In genomic region chrII:6303209-6303740, ce11 we compare ENCODE assay signal across 2 worm cellular contexts.
TF ChIP-seq lines count a peak whose summit lies in the region.

C29F5.1 (plus strand) TSS chrII:6303525.

TF ChIP-seq in whole organism, L1 larva, 84 proteins besides CTCF, POLR2A, EP300 and RAD21 (continued from another document):
- TF ChIP-seq nhr-47 (tag; optimal IDR thresholded peaks at IDR 0.05; lab: Kevin White, UChicago) (no peak), unc-30 (tag; optimal IDR thresholded peaks at IDR 0.05; lab: Kevin White, UChicago) (no peak), ets-5 (GFP tag; IDR thresholded peaks at IDR 0.05; lab: Robert Waterston, UW) (no peak), sox-4 (tag; optimal IDR thresholded peaks at IDR 0.05; lab: Kevin White, UChicago) (no peak), snu-23 (GFP tag; optimal IDR thresholded peaks at IDR 0.05; lab: Kevin White, UChicago) (peak; percentile 20), nhr-71 (tag; optimal IDR thresholded peaks at IDR 0.05; lab: Kevin White, UChicago) (peak; percentile 43)

TF ChIP-seq in whole organism, L2 larva, 48 proteins besides CTCF, POLR2A, EP300 and RAD21 (continued from another document):
- TF ChIP-seq sma-9 (GFP tag; optimal IDR thresholded peaks at IDR 0.05; lab: Kevin White, UChicago) (peak; percentile 6), sma-9 (tag; optimal IDR thresholded peaks at IDR 0.05; lab: Kevin White, UChicago) (no peak), peb-1 (tag; optimal IDR thresholded peaks at IDR 0.05; lab: Kevin White, UChicago) (no peak), nhr-12 (tag; optimal IDR thresholded peaks at IDR 0.05; lab: Kevin White, UChicago) (no peak)
